Worm (Caenorhabditis elegans) whole organism, young adult: ENCODE data around the gene col-169.

Source experiments
- B0261.1 ChIP-seq: sonication (generic microtip); optimal IDR thresholded peaks from 2 replicates; lab custom pipeline; 2016; ENCODE audit warnings: mild to moderate bottlenecking, missing genetic modification characterization, moderate library complexity, missing compliant biosample characterization
- C17E4.6 ChIP-seq: fragments of 200-800 bp; sonication (Bioruptor generic); IDR thresholded peaks from 2 replicates; pipeline ENCODE4 v1.3.6; 2022; ENCODE audit warnings: missing genetic modification reagents, missing genetic modification characterization, missing compliant biosample characterization
- F22D6.2 ChIP-seq: sonication (generic microtip); optimal IDR thresholded peaks from 2 replicates; lab custom pipeline; 2016; ENCODE audit warnings: mild to moderate bottlenecking, missing genetic modification characterization, missing compliant biosample characterization
- F33H1.4 ChIP-seq: fragments of 200-800 bp; sonication (Bioruptor generic); IDR thresholded peaks from 2 replicates; pipeline ENCODE4 v1.3.6; 2022; ENCODE audit warnings: missing genetic modification reagents, missing genetic modification characterization, missing compliant biosample characterization
- F39B2.1 ChIP-seq: fragments of 200-800 bp; sonication (Bioruptor generic); IDR thresholded peaks from 2 replicates; pipeline ENCODE4 v1.3.6; 2022; ENCODE audit warnings: missing genetic modification reagents, missing genetic modification characterization, missing compliant biosample characterization
- F52B5.7 ChIP-seq: sonication (generic microtip); optimal IDR thresholded peaks from 2 replicates; lab custom pipeline; 2016; ENCODE audit warnings: mild to moderate bottlenecking, missing genetic modification characterization, missing compliant biosample characterization
- F57A8.1 ChIP-seq: fragments of 200-800 bp; sonication (Bioruptor generic); optimal IDR thresholded peaks from 2 replicates; lab custom pipeline; 2018; ENCODE audit warnings: mild to moderate bottlenecking, missing genetic modification characterization, moderate library complexity, missing compliant biosample characterization
- F57C9.4 ChIP-seq: sonication (generic microtip); optimal IDR thresholded peaks from 2 replicates; lab custom pipeline; 2017; ENCODE audit warnings: mild to moderate bottlenecking, missing genetic modification characterization, missing compliant biosample characterization
- K12H6.12 ChIP-seq: fragments of 200-800 bp; sonication (Bioruptor generic); optimal IDR thresholded peaks from 2 replicates; lab custom pipeline; 2018; ENCODE audit warnings: mild to moderate bottlenecking, missing genetic modification characterization, missing compliant biosample characterization
- Y67H2A.10 ChIP-seq: fragments of 200-800 bp; sonication (Bioruptor generic); conservative IDR thresholded peaks from 2 replicates; pipeline ENCODE4 v1.3.6; 2022; ENCODE audit warnings: missing genetic modification reagents, missing genetic modification characterization, missing compliant biosample characterization
- aptf-2 ChIP-seq: fragments of 200-800 bp; sonication (Bioruptor generic); conservative IDR thresholded peaks from 2 replicates; pipeline ENCODE4 v1.3.6; 2022; ENCODE audit warnings: missing genetic modification reagents, missing genetic modification characterization, missing compliant biosample characterization
- aptf-3 ChIP-seq: fragments of 200-800 bp; sonication (Bioruptor generic); IDR thresholded peaks from 2 replicates; pipeline ENCODE4 v1.3.6; 2022; ENCODE audit warnings: missing genetic modification characterization, missing compliant biosample characterization
- ceh-100 ChIP-seq: fragments of 200-800 bp; sonication (Bioruptor generic); IDR thresholded peaks from 2 replicates; pipeline ENCODE4 v1.3.6; 2022; ENCODE audit warnings: missing genetic modification reagents, missing genetic modification characterization, missing compliant biosample characterization
- ceh-79 ChIP-seq: sonication (generic microtip); optimal IDR thresholded peaks from 2 replicates; lab custom pipeline; 2017; ENCODE audit warnings: mild to moderate bottlenecking, missing genetic modification characterization, missing compliant biosample characterization
- die-1 ChIP-seq: sonication (generic microtip); optimal IDR thresholded peaks from 2 replicates; lab custom pipeline; 2016; ENCODE audit warnings: missing genotype, mild to moderate bottlenecking, missing genetic modification characterization, missing compliant biosample characterization
- dpff-1 ChIP-seq: sonication (generic microtip); optimal IDR thresholded peaks from 2 replicates; lab custom pipeline; 2017; ENCODE audit warnings: mild to moderate bottlenecking, missing genetic modification characterization, missing compliant biosample characterization
- egl-18 ChIP-seq: fragments of 200-800 bp; sonication (Bioruptor generic); IDR thresholded peaks from 2 replicates; pipeline ENCODE4 v1.3.6; 2022; ENCODE audit warnings: missing genetic modification reagents, missing genetic modification characterization, missing compliant biosample characterization
- fkh-3 ChIP-seq: sonication (generic microtip); optimal IDR thresholded peaks from 2 replicates; lab custom pipeline; 2016; ENCODE audit warnings: mild to moderate bottlenecking, missing genetic modification characterization, missing compliant biosample characterization
- gei-17 ChIP-seq: fragments of 200-800 bp; sonication (Bioruptor generic); optimal IDR thresholded peaks from 2 replicates; lab custom pipeline; 2018; ENCODE audit warnings: mild to moderate bottlenecking, missing genetic modification characterization, missing compliant biosample characterization
- hlh-26 ChIP-seq: fragments of 200-800 bp; sonication (Bioruptor generic); conservative IDR thresholded peaks from 2 replicates; pipeline ENCODE4 v1.3.6; 2022; ENCODE audit warnings: missing genetic modification reagents, missing genetic modification characterization, missing compliant biosample characterization
- hmg-1.2 ChIP-seq: fragments of 200-800 bp; sonication (Bioruptor generic); IDR thresholded peaks from 2 replicates; pipeline ENCODE4 v1.3.6; 2022; ENCODE audit warnings: missing genetic modification reagents, missing genetic modification characterization, missing compliant biosample characterization
- hmg-20 ChIP-seq: fragments of 200-800 bp; sonication (Bioruptor generic); IDR thresholded peaks from 2 replicates; pipeline ENCODE4 v1.3.6; 2022; ENCODE audit warnings: missing genetic modification reagents, missing genetic modification characterization, missing compliant biosample characterization
- lag-1 ChIP-seq: fragments of 200-800 bp; sonication (Bioruptor generic); IDR thresholded peaks from 2 replicates; pipeline ENCODE4 v1.3.6; 2022; ENCODE audit warnings: missing genetic modification reagents, missing genetic modification characterization, missing compliant biosample characterization
- let-526 ChIP-seq: fragments of 200-800 bp; sonication (Bioruptor generic); IDR thresholded peaks from 2 replicates; pipeline ENCODE4 v1.3.6; 2022; ENCODE audit warnings: missing genetic modification reagents, missing genetic modification characterization, missing compliant biosample characterization
- lin-54 ChIP-seq: fragments of 200-800 bp; sonication (Bioruptor generic); optimal IDR thresholded peaks from 2 replicates; lab custom pipeline; 2018; ENCODE audit warnings: mild to moderate bottlenecking, missing genetic modification characterization, missing compliant biosample characterization
- lsl-1 ChIP-seq: fragments of 200-800 bp; sonication (Bioruptor generic); optimal IDR thresholded peaks from 2 replicates; lab custom pipeline; 2018; ENCODE audit warnings: mild to moderate bottlenecking, missing genetic modification characterization, moderate library complexity, missing compliant biosample characterization
- madf-10 ChIP-seq: sonication (generic microtip); optimal IDR thresholded peaks from 2 replicates; lab custom pipeline; 2016; ENCODE audit warnings: mild to moderate bottlenecking, missing genetic modification characterization, missing compliant biosample characterization
- madf-3 ChIP-seq: fragments of 200-800 bp; sonication (Bioruptor generic); IDR thresholded peaks from 2 replicates; pipeline ENCODE4 v1.3.6; 2022; ENCODE audit warnings: missing genetic modification reagents, missing genetic modification characterization, missing compliant biosample characterization
- mcd-1 ChIP-seq: fragments of 200-800 bp; sonication (Bioruptor generic); IDR thresholded peaks from 2 replicates; pipeline ENCODE4 v1.3.6; 2022; ENCODE audit warnings: missing genetic modification reagents, missing genetic modification characterization, missing compliant biosample characterization
- nfya-1 ChIP-seq: sonication (generic microtip); optimal IDR thresholded peaks from 2 replicates; lab custom pipeline; 2017; ENCODE audit warnings: antibody characterized with exemption, missing compliant biosample characterization, missing genetic modification characterization, borderline replicate concordance; ENCODE audit not compliant: insufficient read depth
- nfyb-1 ChIP-seq: fragments of 200-800 bp; sonication (Bioruptor generic); IDR thresholded peaks from 2 replicates; pipeline ENCODE4 v1.3.6; 2022; ENCODE audit warnings: missing genetic modification reagents, missing genetic modification characterization, missing compliant biosample characterization
- nhr-179 ChIP-seq: sonication (generic microtip); optimal IDR thresholded peaks from 2 replicates; lab custom pipeline; 2016; ENCODE audit warnings: mild to moderate bottlenecking, missing genetic modification characterization, missing compliant biosample characterization
- nhr-27 ChIP-seq: fragments of 200-800 bp; sonication (Bioruptor generic); optimal IDR thresholded peaks from 2 replicates; lab custom pipeline; 2018; ENCODE audit warnings: mild to moderate bottlenecking, missing genetic modification characterization, moderate library complexity, missing compliant biosample characterization
- nhr-80 ChIP-seq: sonication (generic microtip); optimal IDR thresholded peaks from 2 replicates; lab custom pipeline; 2016; ENCODE audit warnings: missing genetic modification characterization, missing compliant biosample characterization
- nhr-90 ChIP-seq: sonication (generic microtip); optimal IDR thresholded peaks from 2 replicates; lab custom pipeline; 2016; ENCODE audit warnings: missing genotype, mild to moderate bottlenecking, missing genetic modification characterization, missing compliant biosample characterization
- pha-4 ChIP-seq: fragments of 150-350 bp; sonication (generic microtip); optimal IDR thresholded peaks from 2 replicates; lab custom pipeline; 2014; ENCODE audit warnings: missing biosample characterization, missing genetic modification reagents, missing genetic modification characterization
- rcor-1 ChIP-seq: fragments of 200-800 bp; sonication (Bioruptor generic); IDR thresholded peaks from 2 replicates; pipeline ENCODE4 v1.3.6; 2022; ENCODE audit warnings: missing genetic modification reagents, missing genetic modification characterization, missing compliant biosample characterization
- rec-8 ChIP-seq, 2 experiments: sonication (generic microtip); optimal IDR thresholded peaks; 2 replicates each; lab custom pipeline; 2016; ENCODE audit warnings: mild to moderate bottlenecking in 2 of 2, missing genetic modification characterization in 2 of 2, missing genetic modification reagents in 2 of 2, missing genotype in 2 of 2, missing biosample characterization in 1 of 2, missing compliant biosample characterization in 1 of 2, moderate library complexity in 1 of 2
- sea-2 ChIP-seq: fragments of 200-800 bp; sonication (Bioruptor generic); IDR thresholded peaks from 2 replicates; pipeline ENCODE4 v1.3.6; 2022; ENCODE audit warnings: missing genetic modification characterization, missing compliant biosample characterization
- unc-130 ChIP-seq: sonication (generic microtip); optimal IDR thresholded peaks from 2 replicates; lab custom pipeline; 2016; ENCODE audit warnings: missing genetic modification reagents, missing genetic modification characterization, missing compliant biosample characterization
- unc-62 ChIP-seq: fragments of 150-350 bp; optimal IDR thresholded peaks from 2 replicates; lab custom pipeline; 2014; ENCODE audit warnings: missing biosample characterization, missing genetic modification reagents, missing genetic modification characterization
- zim-3 ChIP-seq: sonication (generic microtip); optimal IDR thresholded peaks from 2 replicates; lab custom pipeline; 2017; ENCODE audit warnings: mild to moderate bottlenecking, missing genetic modification characterization, moderate library complexity, missing compliant biosample characterization
- ztf-22 ChIP-seq: fragments of 200-800 bp; sonication (Bioruptor generic); optimal IDR thresholded peaks from 2 replicates; lab custom pipeline; 2018; ENCODE audit warnings: mild to moderate bottlenecking, missing genetic modification characterization, moderate library complexity, missing compliant biosample characterization
- ztf-28 ChIP-seq: fragments of 200-800 bp; sonication (Bioruptor generic); IDR thresholded peaks from 2 replicates; pipeline ENCODE4 v1.3.6; 2022; ENCODE audit warnings: missing genetic modification reagents, missing genetic modification characterization, missing compliant biosample characterization
- ztf-3 ChIP-seq: fragments of 200-800 bp; sonication (Bioruptor generic); optimal IDR thresholded peaks from 2 replicates; lab custom pipeline; 2018; ENCODE audit warnings: mild to moderate bottlenecking, missing genetic modification characterization, missing compliant biosample characterization
- ztf-6 ChIP-seq: fragments of 200-800 bp; sonication (Bioruptor generic); IDR thresholded peaks from 2 replicates; pipeline ENCODE4 v1.3.6; 2022; ENCODE audit warnings: missing genetic modification reagents, missing genetic modification characterization, missing compliant biosample characterization

The col-169 gene

DNA sequence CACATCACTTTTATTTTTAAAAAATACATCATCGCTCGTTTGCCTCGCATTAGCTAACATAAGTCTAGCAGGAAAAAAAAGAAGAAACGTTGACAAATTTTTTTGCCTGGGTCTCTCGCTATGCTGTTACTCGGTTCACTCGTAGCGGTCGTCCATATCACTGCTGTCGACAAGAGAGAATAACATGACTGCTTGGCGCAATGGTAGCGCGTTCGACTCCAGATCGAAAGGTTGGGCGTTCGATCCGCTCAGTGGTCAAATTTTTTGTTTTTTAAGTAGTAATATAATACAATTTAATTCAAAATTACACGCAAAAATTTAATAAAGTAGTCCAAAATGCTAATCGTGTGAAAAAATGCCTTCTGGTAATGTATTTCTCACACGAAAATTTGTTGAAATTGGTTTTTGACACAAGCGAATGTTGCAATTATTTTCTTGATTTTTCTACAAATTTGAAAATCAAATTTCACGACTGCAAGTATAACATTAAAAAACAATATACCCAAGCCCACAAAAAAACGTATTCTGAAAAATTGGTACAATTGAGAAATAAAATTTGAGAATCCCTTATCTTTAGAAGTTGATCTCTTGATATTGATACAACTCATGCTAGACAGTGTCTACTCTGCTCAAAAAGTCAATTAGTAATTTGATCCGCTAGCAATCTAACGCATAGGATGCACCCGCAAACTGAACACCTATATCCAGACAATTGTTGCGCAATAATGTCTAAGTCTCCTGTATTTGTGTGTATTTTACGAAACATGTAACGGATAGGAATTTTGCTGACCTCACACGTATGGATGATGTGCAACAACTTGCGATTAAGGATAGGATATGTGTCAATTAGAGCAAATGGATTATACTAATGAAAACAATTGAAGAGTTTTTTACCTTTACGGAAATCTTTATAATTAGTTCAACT lies 42.5 kb downstream of the col-169 start (continued):
- TF ChIP-seq hlh-26 (no peak), fkh-3 (tag; lab: Kevin White, UChicago) (peak; percentile 36), unc-62 (GFP tag; lab: Kevin White, UChicago) (no peak), F57A8.1 (GFP tag; lab: Kevin White, UChicago) (no peak), nfyb-1 (GFP tag; lab: Robert Waterston, UW) (peak; percentile 88), K12H6.12 (tag; lab: Kevin White, UChicago) (peak; percentile 47), aptf-3 (peak; percentile 75; the same call in 1 of the 2 replicates), madf-3 (GFP tag; lab: Robert Waterston, UW) (no peak), rec-8 (tag; optimal IDR thresholded peaks at IDR 0.05; lab: Kevin White, UChicago) (peak; percentile 40 to 76), lsl-1 (GFP tag; lab: Kevin White, UChicago) (no peak), F57C9.4 (no peak), aptf-2 (no peak), nhr-179 (tag; lab: Kevin White, UChicago) (peak; percentile 58), rcor-1 (GFP tag; lab: Robert Waterston, UW) (peak; percentile 53), pha-4 (tag; lab: Kevin White, UChicago) (no peak), nhr-80 (tag; lab: Kevin White, UChicago) (peak; percentile 13), unc-130 (no peak), F22D6.2 (tag; lab: Kevin White, UChicago) (no peak), Y67H2A.10 (GFP tag; lab: Robert Waterston, UW) (no peak), madf-10 (peak; percentile 71), lin-54 (GFP tag; lab: Kevin White, UChicago) (no peak), hmg-1.2 (GFP tag; lab: Robert Waterston, UW) (peak; percentile 85), zim-3 (tag; lab: Kevin White, UChicago) (peak; percentile 69), F52B5.7 (tag; lab: Kevin White, UChicago) (no peak), let-526 (GFP tag; lab: Robert Waterston, UW) (peak; percentile 53; the same call in 1 of the 2 replicates), egl-18 (GFP tag; lab: Robert Waterston, UW) (no peak), ceh-79 (tag; lab: Kevin White, UChicago) (peak; percentile 63), sea-2 (GFP tag; lab: Robert Waterston, UW) (no peak), ztf-28 (GFP tag; lab: Robert Waterston, UW) (no peak), nhr-27 (tag; lab: Kevin White, UChicago) (no peak), ztf-6 (no peak), dpff-1 (no peak), ceh-100 (GFP tag; lab: Robert Waterston, UW) (peak; percentile 21; the same call in 1 of the 2 replicates), gei-17 (GFP tag; lab: Kevin White, UChicago) (peak; percentile 28), nfya-1 (tag; lab: Kevin White, UChicago) (no peak)
- TF ChIP-seq, all 124 proteins: peak for 61

DNA sequence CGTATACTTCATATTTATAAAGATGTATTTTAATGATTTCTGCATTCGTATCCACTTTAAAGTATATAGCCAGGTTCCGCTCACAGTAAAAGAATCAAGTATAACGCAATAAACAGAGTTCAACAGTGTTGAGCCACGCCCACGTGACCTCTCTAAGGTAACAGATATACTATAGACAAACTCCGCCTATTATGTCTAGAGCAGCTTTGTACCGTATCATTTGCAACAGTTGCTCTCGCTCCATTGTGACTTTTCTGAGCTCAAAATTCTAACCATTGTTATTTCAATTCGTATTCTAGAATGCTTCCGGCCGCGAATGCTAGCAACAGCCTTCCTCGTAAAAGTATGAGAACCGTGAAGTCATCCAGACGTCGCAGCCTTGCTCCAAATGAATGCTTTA lies 44.4 kb downstream of the col-169 start, which contains the start of gene C03B1.17:
Gene C03B1.17 (plus strand): TSS at position 301 of the 400 bp plus-strand sequence.
- no peak for TF ChIP-seq F39B2.1 (GFP tag; lab: Robert Waterston, UW)
- no peak for TF ChIP-seq nhr-90 (tag; lab: Kevin White, UChicago)
- no peak for TF ChIP-seq mcd-1
- no peak for TF ChIP-seq K12H6.12 (tag; lab: Kevin White, UChicago)
- no peak for TF ChIP-seq F33H1.4
- no peak for TF ChIP-seq B0261.1 (tag; lab: Kevin White, UChicago)
- no peak for TF ChIP-seq lag-1 (GFP tag; lab: Robert Waterston, UW)
- no peak for TF ChIP-seq hmg-20
- TF ChIP-seq ztf-22 (GFP tag; lab: Kevin White, UChicago): no peak
- no peak for TF ChIP-seq sea-2 (GFP tag; lab: Robert Waterston, UW)
- no peak for TF ChIP-seq die-1 (tag; lab: Kevin White, UChicago)
- TF ChIP-seq ztf-3: no peak
- TF ChIP-seq nhr-80 (tag; lab: Kevin White, UChicago): no peak
- TF ChIP-seq C17E4.6 (GFP tag; lab: Robert Waterston, UW): no peak
- TF ChIP-seq, all 124 proteins: peak for 0
